Worm (Caenorhabditis elegans) whole organism, L3 larva: ENCODE results near the gene Y39A1A.27.

Experiments used
- elt-3 ChIP-seq, 3 experiments: fragments of 150-350 bp in 1 of 3; sonication (generic microtip) in 2 of 3; optimal IDR thresholded peaks; 2 replicates in 2 of 3; 4 replicates in 1 of 3; lab custom pipeline; 2014 to 2017; ENCODE audit warnings: missing biosample characterization in 3 of 3, missing genetic modification characterization in 3 of 3
- nhr-11 ChIP-seq: fragments of 150-350 bp; optimal IDR thresholded peaks from 2 replicates; lab custom pipeline; 2014; ENCODE audit warnings: missing biosample characterization, missing genetic modification characterization
- nhr-28 ChIP-seq: fragments of 150-350 bp; optimal IDR thresholded peaks from 2 replicates; lab custom pipeline; 2014; ENCODE audit warnings: missing biosample characterization, missing genetic modification characterization
- nhr-77 ChIP-seq: fragments of 150-350 bp; optimal IDR thresholded peaks from 2 replicates; lab custom pipeline; 2014; ENCODE audit warnings: missing biosample characterization, missing genetic modification characterization
- ztf-11 ChIP-seq: fragments of 150-350 bp; optimal IDR thresholded peaks from 2 replicates; lab custom pipeline; 2014; ENCODE audit warnings: missing biosample characterization, missing genetic modification characterization

ce11 chrIII:10689057-10689456 lies 50.3 kb downstream of the Y39A1A.27 start, which contains the start of gene Y39A1A.31:
- TF ChIP-seq ztf-11 (tag; lab: Kevin White, UChicago): no peak
- TF ChIP-seq nhr-28 (tag; lab: Kevin White, UChicago): no peak
- TF ChIP-seq elt-3 (tag; optimal IDR thresholded peaks at IDR 0.05; lab: Kevin White, UChicago): no peak
- TF ChIP-seq nhr-11 (tag; lab: Kevin White, UChicago): no peak
- TF ChIP-seq nhr-77 (tag; lab: Kevin White, UChicago): no peak
